Worm (Caenorhabditis elegans): ENCODE data around the gene C50B6.7.

DNA sequence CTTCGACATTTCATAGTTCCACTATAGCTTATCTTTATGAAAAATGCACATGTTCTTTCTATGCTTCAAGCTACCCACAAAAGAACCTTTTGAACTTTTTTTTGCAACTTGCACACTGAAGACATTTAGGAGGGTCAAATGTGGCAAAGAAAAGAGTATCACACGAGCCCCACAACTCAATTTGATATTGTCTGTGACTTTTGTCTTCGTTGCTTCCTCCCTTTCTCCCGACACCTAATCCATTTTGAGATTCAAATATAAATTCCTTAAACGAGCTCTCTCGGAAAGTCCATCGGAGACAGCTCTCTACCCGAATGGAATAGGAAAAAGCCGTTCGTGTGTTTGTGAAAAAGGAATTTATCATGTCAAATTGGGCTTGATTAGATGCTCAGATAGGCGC lies 25.5 kb upstream of the C50B6.7 start:
- TF ChIP-seq klf-2 (GFP tag; conservative IDR thresholded peaks at IDR 0.05) (no peak), flt-1 (GFP tag; IDR thresholded peaks at IDR 0.05) (no peak), cog-1 (tag; optimal IDR thresholded peaks at IDR 0.05) (no peak)

All from whole organism, midembryonic.